Worm (Caenorhabditis elegans) whole organism, L4 larva: ENCODE measurements around the gene str-20.

Source experiments
- D1046.2 ChIP-seq: fragments of 200-800 bp; sonication (Bioruptor generic); IDR thresholded peaks from 2 replicates; pipeline ENCODE4 v1.3.6; 2022; ENCODE audit warnings: missing genetic modification characterization, missing compliant biosample characterization
- F37D6.2 ChIP-seq: sonication (generic microtip); optimal IDR thresholded peaks from 2 replicates; lab custom pipeline; 2016; ENCODE audit warnings: mild to moderate bottlenecking, missing genetic modification characterization, missing compliant biosample characterization
- Y105C5A.15 ChIP-seq: fragments of 200-800 bp; sonication (Bioruptor generic); IDR thresholded peaks from 2 replicates; pipeline ENCODE4 v1.3.6; 2022; ENCODE audit warnings: missing genetic modification characterization, missing compliant biosample characterization
- Y48G9A.11 ChIP-seq: fragments of 200-800 bp; sonication (Bioruptor generic); IDR thresholded peaks from 2 replicates; pipeline ENCODE4 v1.3.6; 2022; ENCODE audit warnings: missing genetic modification reagents, missing genetic modification characterization, missing compliant biosample characterization
- Y5F2A.4 ChIP-seq: fragments of 200-800 bp; sonication (Bioruptor generic); optimal IDR thresholded peaks from 2 replicates; lab custom pipeline; 2018; ENCODE audit warnings: mild to moderate bottlenecking, missing genetic modification characterization, missing compliant biosample characterization
- Y75B8A.6 ChIP-seq: fragments of 200-800 bp; sonication (Bioruptor generic); IDR thresholded peaks from 2 replicates; pipeline ENCODE4 v1.3.6; 2022; ENCODE audit warnings: missing genetic modification reagents, missing genetic modification characterization, missing compliant biosample characterization
- ZK546.5 ChIP-seq, 2 experiments: sonication (generic microtip); optimal IDR thresholded peaks; 2 replicates each; lab custom pipeline; 2017; ENCODE audit warnings: missing biosample characterization in 2 of 2, missing genetic modification characterization in 2 of 2
- aha-1 ChIP-seq: fragments of 150-350 bp; peaks from one replicate; lab custom pipeline; 2014; ENCODE audit warnings: missing biosample characterization, missing genetic modification characterization
- ceh-32 ChIP-seq: sonication (generic microtip); optimal IDR thresholded peaks from 2 replicates; lab custom pipeline; 2016; ENCODE audit warnings: mild to moderate bottlenecking, missing genetic modification characterization, missing compliant biosample characterization; ENCODE audit not compliant: poor library complexity
- cey-2 ChIP-seq: sonication (generic microtip); optimal IDR thresholded peaks from 3 replicates; lab custom pipeline; 2017; ENCODE audit warnings: missing genetic modification characterization, mild to moderate bottlenecking, missing compliant biosample characterization, antibody characterized with exemption, borderline replicate concordance; ENCODE audit not compliant: insufficient read depth
- dve-1 ChIP-seq: sonication (generic microtip); optimal IDR thresholded peaks from 2 replicates; lab custom pipeline; 2017; ENCODE audit warnings: antibody characterized with exemption, mild to moderate bottlenecking, missing genetic modification characterization, missing compliant biosample characterization; ENCODE audit not compliant: insufficient read depth
- egl-43 ChIP-seq: fragments of 200-800 bp; sonication (Bioruptor generic); IDR thresholded peaks from 2 replicates; pipeline ENCODE4 v1.3.6; 2022; ENCODE audit warnings: missing genetic modification reagents, missing genetic modification characterization, missing compliant biosample characterization
- fos-1 ChIP-seq: fragments of 150-350 bp; optimal IDR thresholded peaks from 2 replicates; lab custom pipeline; 2014; ENCODE audit warnings: missing biosample characterization, missing genetic modification characterization
- hif-1 ChIP-seq, 2 experiments: sonication (generic microtip); optimal IDR thresholded peaks; 2 replicates each; lab custom pipeline; 2016 to 2017; ENCODE audit warnings: missing compliant biosample characterization in 2 of 2, missing genetic modification characterization in 2 of 2, missing genetic modification reagents in 2 of 2, missing genotype in 2 of 2, mild to moderate bottlenecking in 1 of 2
- hlh-30 ChIP-seq: sonication (generic microtip); optimal IDR thresholded peaks from 2 replicates; lab custom pipeline; 2017; ENCODE audit warnings: antibody characterized with exemption, mild to moderate bottlenecking, missing genetic modification characterization, missing compliant biosample characterization; ENCODE audit not compliant: insufficient read depth
- lim-7 ChIP-seq: fragments of 200-800 bp; sonication (Bioruptor generic); IDR thresholded peaks from 2 replicates; pipeline ENCODE4 v1.3.6; 2022; ENCODE audit warnings: missing genetic modification characterization, missing compliant biosample characterization
- lin-38 ChIP-seq: fragments of 200-800 bp; sonication (Bioruptor generic); IDR thresholded peaks from 2 replicates; pipeline ENCODE4 v1.3.6; 2022; ENCODE audit warnings: missing genetic modification reagents, missing genetic modification characterization, missing compliant biosample characterization
- lin-39 ChIP-seq: fragments of 150-350 bp; optimal IDR thresholded peaks from 2 replicates; lab custom pipeline; 2014; ENCODE audit warnings: missing biosample characterization, missing genetic modification reagents, missing genetic modification characterization
- lir-3 ChIP-seq: sonication (generic microtip); optimal IDR thresholded peaks from 2 replicates; lab custom pipeline; 2016; ENCODE audit warnings: mild to moderate bottlenecking, missing genetic modification characterization, missing compliant biosample characterization
- lsy-2 ChIP-seq, 2 experiments: fragments of 150-350 bp in 1 of 2; sonication (generic microtip) in 1 of 2; optimal IDR thresholded peaks; 2 replicates each; lab custom pipeline; 2014 to 2017; ENCODE audit warnings: missing biosample characterization in 2 of 2, missing genetic modification characterization in 2 of 2
- madf-9 ChIP-seq: fragments of 200-800 bp; sonication (Bioruptor generic); conservative IDR thresholded peaks from 2 replicates; pipeline ENCODE4 v1.3.6; 2022; ENCODE audit warnings: missing genetic modification reagents, missing genetic modification characterization, missing compliant biosample characterization
- mdl-1 ChIP-seq, 2 experiments: fragments of 150-350 bp in 1 of 2; sonication (generic microtip) in 1 of 2; optimal IDR thresholded peaks; 2 replicates each; lab custom pipeline; 2014 to 2017; ENCODE audit warnings: missing biosample characterization in 2 of 2, missing genetic modification characterization in 2 of 2
- mdt-29 ChIP-seq: fragments of 200-800 bp; sonication (Bioruptor generic); IDR thresholded peaks from 2 replicates; pipeline ENCODE4 v1.3.6; 2022; ENCODE audit warnings: missing genetic modification reagents, missing genetic modification characterization, missing compliant biosample characterization
- mep-1 ChIP-seq: fragments of 150-350 bp; sonication (generic microtip); optimal IDR thresholded peaks from 3 replicates; lab custom pipeline; 2014; ENCODE audit warnings: missing biosample characterization, missing genetic modification characterization
- nhr-10 ChIP-seq: fragments of 150-350 bp; optimal IDR thresholded peaks from 2 replicates; lab custom pipeline; 2014; ENCODE audit warnings: missing biosample characterization, missing genetic modification characterization
- nhr-237 ChIP-seq: sonication (generic microtip); optimal IDR thresholded peaks from 2 replicates; lab custom pipeline; 2017; ENCODE audit warnings: missing biosample characterization, missing genetic modification characterization
- nhr-28 ChIP-seq: fragments of 150-350 bp; optimal IDR thresholded peaks from 2 replicates; lab custom pipeline; 2014; ENCODE audit warnings: missing biosample characterization, missing genetic modification characterization
- nhr-48 ChIP-seq: sonication (generic microtip); optimal IDR thresholded peaks from 2 replicates; lab custom pipeline; 2016; ENCODE audit warnings: mild to moderate bottlenecking, missing genetic modification characterization, missing compliant biosample characterization
- nhr-76 ChIP-seq: fragments of 150-350 bp; optimal IDR thresholded peaks from 2 replicates; lab custom pipeline; 2014; ENCODE audit warnings: missing biosample characterization, missing genetic modification characterization
- pqm-1 ChIP-seq: sonication (generic microtip); optimal IDR thresholded peaks from 2 replicates; lab custom pipeline; 2017; ENCODE audit warnings: missing biosample characterization, missing genetic modification characterization
- saeg-2 ChIP-seq: fragments of 200-800 bp; sonication (Bioruptor generic); IDR thresholded peaks from 2 replicates; pipeline ENCODE4 v1.3.6; 2022; ENCODE audit warnings: missing genetic modification reagents, missing genetic modification characterization, missing compliant biosample characterization
- snpc-4 ChIP-seq: fragments of 150-350 bp; optimal IDR thresholded peaks from 2 replicates; lab custom pipeline; 2014; ENCODE audit warnings: missing biosample characterization, missing genetic modification characterization
- spr-1 ChIP-seq: sonication (generic microtip); optimal IDR thresholded peaks from 2 replicates; lab custom pipeline; 2016; ENCODE audit warnings: mild to moderate bottlenecking, missing genetic modification characterization, missing compliant biosample characterization
- unc-130 ChIP-seq: sonication (generic microtip); optimal IDR thresholded peaks from 2 replicates; lab custom pipeline; 2016; ENCODE audit warnings: missing genetic modification reagents, missing genetic modification characterization, missing compliant biosample characterization
- unc-39 ChIP-seq: sonication (generic microtip); optimal IDR thresholded peaks from 2 replicates; lab custom pipeline; 2017; ENCODE audit warnings: missing biosample characterization, missing genetic modification characterization
- unc-62 ChIP-seq, 3 experiments: fragments of 150-350 bp in 1 of 3; sonication (generic microtip); optimal IDR thresholded peaks in 2 of 3; peaks in 1 of 3; 1 replicate in 1 of 3; 2 replicates in 2 of 3; lab custom pipeline; 2014 to 2017; ENCODE audit warnings: missing biosample characterization in 3 of 3, missing genetic modification characterization in 3 of 3, missing genetic modification reagents in 3 of 3, missing genotype in 1 of 3
- zfp-2 ChIP-seq: sonication (generic microtip); optimal IDR thresholded peaks from 2 replicates; lab custom pipeline; 2016; ENCODE audit warnings: mild to moderate bottlenecking, missing genetic modification characterization, missing compliant biosample characterization
- ztf-7 ChIP-seq: fragments of 150-350 bp; optimal IDR thresholded peaks from 2 replicates; lab custom pipeline; 2014; ENCODE audit warnings: missing biosample characterization, missing genetic modification characterization

The str-20 gene

ce11 chrV:727484-728351, 28.6 kb upstream of the str-20 start, which contains the start of the genes icl-1 and srh-2 (continued):
- TF ChIP-seq mdl-1 (tag; optimal IDR thresholded peaks at IDR 0.05; lab: Kevin White, UChicago) (peak; percentile 66 to 75), Y75B8A.6 (no peak; the same call in 1 of the 2 replicates), pqm-1 (tag; lab: Kevin White, UChicago) (no peak), hlh-30 (tag; lab: Kevin White, UChicago) (peak; percentile 62), ceh-32 (tag; lab: Kevin White, UChicago) (no peak), egl-43 (GFP tag; lab: Robert Waterston, UW) (peak; percentile 73), cey-2 (tag; lab: Kevin White, UChicago) (no peak), ZK546.5 (tag; optimal IDR thresholded peaks at IDR 0.05; lab: Kevin White, UChicago) (no peak), Y48G9A.11 (no peak), nhr-48 (tag; lab: Kevin White, UChicago) (peak; percentile 40), lin-39 (tag; lab: Kevin White, UChicago) (no peak), fos-1 (tag; lab: Kevin White, UChicago) (no peak), snpc-4 (tag; lab: Kevin White, UChicago) (no peak), lin-38 (no peak; the same call in 1 of the 2 replicates), lim-7 (GFP tag; lab: Robert Waterston, UW) (no peak), dve-1 (tag; lab: Kevin White, UChicago) (peak; percentile 85), Y5F2A.4 (GFP tag; lab: Kevin White, UChicago) (peak; percentile 65), Y105C5A.15 (GFP tag; lab: Robert Waterston, UW) (no peak), nhr-76 (no peak), zfp-2 (tag; lab: Kevin White, UChicago) (no peak), lir-3 (tag; lab: Kevin White, UChicago) (no peak), unc-130 (GFP tag; lab: Kevin White, UChicago) (no peak), madf-9 (GFP tag; lab: Robert Waterston, UW) (no peak), unc-39 (tag; lab: Kevin White, UChicago) (no peak), lsy-2 (tag; optimal IDR thresholded peaks at IDR 0.05; lab: Kevin White, UChicago) (peak in 1 of 2 experiments; percentile 47), mdt-29 (GFP tag; lab: Robert Waterston, UW) (peak; percentile 48; the same call in 1 of the 2 replicates), unc-62 (GFP tag; optimal IDR thresholded peaks at IDR 0.05 in 1 of 2; lab: Kevin White, UChicago) (no peak), unc-62 (tag; optimal IDR thresholded peaks at IDR 0.05; lab: Kevin White, UChicago) (no peak), spr-1 (tag; lab: Kevin White, UChicago) (no peak), D1046.2 (GFP tag; lab: Robert Waterston, UW) (no peak; the same call in 1 of the 2 replicates), F37D6.2 (no peak), ztf-7 (tag; lab: Kevin White, UChicago) (no peak), mep-1 (peak; percentile 73), nhr-10 (peak; percentile 64), hif-1 (tag; optimal IDR thresholded peaks at IDR 0.05; lab: Kevin White, UChicago) (no peak), aha-1 (tag; lab: Kevin White, UChicago) (peak; percentile 90), nhr-237 (tag; lab: Kevin White, UChicago) (no peak), saeg-2 (GFP tag; lab: Robert Waterston, UW) (peak; percentile 57; the same call in 1 of the 2 replicates), nhr-28 (tag; lab: Kevin White, UChicago) (peak; percentile 67)
